Worm (Caenorhabditis elegans) whole organism, young adult: ENCODE measurements around the gene srg-61.
A peak's percentile ranks its signal among the peaks of the same experiment; 100 is the strongest.

Source experiments
- B0035.1 ChIP-seq: sonication (generic microtip); optimal IDR thresholded peaks from 2 replicates; lab custom pipeline; 2016; ENCODE audit warnings: missing genetic modification characterization, mild to moderate bottlenecking, missing compliant biosample characterization, missing genotype, missing genetic modification reagents
- B0261.1 ChIP-seq: sonication (generic microtip); optimal IDR thresholded peaks from 2 replicates; lab custom pipeline; 2016; ENCODE audit warnings: mild to moderate bottlenecking, missing genetic modification characterization, moderate library complexity, missing compliant biosample characterization
- C06A6.2 ChIP-seq: fragments of 200-800 bp; sonication (Bioruptor generic); conservative IDR thresholded peaks from 2 replicates; pipeline ENCODE4 v1.3.6; 2022; ENCODE audit warnings: missing genetic modification characterization, missing compliant biosample characterization
- F33H1.4 ChIP-seq: fragments of 200-800 bp; sonication (Bioruptor generic); IDR thresholded peaks from 2 replicates; pipeline ENCODE4 v1.3.6; 2022; ENCODE audit warnings: missing genetic modification reagents, missing genetic modification characterization, missing compliant biosample characterization
- T26A5.8 ChIP-seq: sonication (generic microtip); optimal IDR thresholded peaks from 2 replicates; lab custom pipeline; 2016; ENCODE audit warnings: missing genetic modification characterization, missing compliant biosample characterization
- Y53F4B.3 ChIP-seq: fragments of 200-800 bp; sonication (Bioruptor generic); IDR thresholded peaks from 2 replicates; pipeline ENCODE4 v1.3.6; 2022; ENCODE audit warnings: missing genetic modification reagents, missing genetic modification characterization, missing compliant biosample characterization
- Y53G8AR.9 ChIP-seq: fragments of 200-800 bp; sonication (Bioruptor generic); conservative IDR thresholded peaks from 2 replicates; pipeline ENCODE4 v1.3.6; 2022; ENCODE audit warnings: missing genetic modification reagents, missing genetic modification characterization, missing compliant biosample characterization
- Y67H2A.10 ChIP-seq: fragments of 200-800 bp; sonication (Bioruptor generic); conservative IDR thresholded peaks from 2 replicates; pipeline ENCODE4 v1.3.6; 2022; ENCODE audit warnings: missing genetic modification reagents, missing genetic modification characterization, missing compliant biosample characterization
- Y79H2A.3 ChIP-seq: fragments of 200-800 bp; sonication (Bioruptor generic); conservative IDR thresholded peaks from 2 replicates; pipeline ENCODE4 v1.3.6; 2022; ENCODE audit warnings: missing genetic modification reagents, missing genetic modification characterization, missing compliant biosample characterization
- ZK185.1 ChIP-seq: sonication (generic microtip); optimal IDR thresholded peaks from 2 replicates; lab custom pipeline; 2016; ENCODE audit warnings: mild to moderate bottlenecking, missing genetic modification characterization, missing compliant biosample characterization; ENCODE audit not compliant: poor library complexity, severe bottlenecking
- ama-1 ChIP-seq, 3 experiments: fragments of 150-350 bp in 1 of 3; sonication (generic microtip) in 2 of 3; optimal IDR thresholded peaks; 2 replicates each; lab custom pipeline; 2014 to 2018; ENCODE audit warnings: missing biosample characterization in 2 of 3, missing genetic modification characterization in 2 of 3, missing genetic modification reagents in 2 of 3
- aptf-2 ChIP-seq: fragments of 200-800 bp; sonication (Bioruptor generic); conservative IDR thresholded peaks from 2 replicates; pipeline ENCODE4 v1.3.6; 2022; ENCODE audit warnings: missing genetic modification reagents, missing genetic modification characterization, missing compliant biosample characterization
- aptf-3 ChIP-seq: fragments of 200-800 bp; sonication (Bioruptor generic); IDR thresholded peaks from 2 replicates; pipeline ENCODE4 v1.3.6; 2022; ENCODE audit warnings: missing genetic modification characterization, missing compliant biosample characterization
- atf-7 ChIP-seq: sonication (generic microtip); optimal IDR thresholded peaks from 2 replicates; lab custom pipeline; 2017; ENCODE audit warnings: mild to moderate bottlenecking, missing genetic modification characterization, missing compliant biosample characterization
- attf-5 ChIP-seq: fragments of 200-800 bp; sonication (Bioruptor generic); optimal IDR thresholded peaks from 2 replicates; lab custom pipeline; 2018; ENCODE audit warnings: mild to moderate bottlenecking, missing genetic modification characterization, missing compliant biosample characterization
- cebp-2 ChIP-seq: fragments of 200-800 bp; sonication (Bioruptor generic); IDR thresholded peaks from 2 replicates; pipeline ENCODE4 v1.3.6; 2022; ENCODE audit warnings: missing genetic modification characterization, missing compliant biosample characterization
- ceh-27 ChIP-seq: fragments of 200-800 bp; sonication (Bioruptor generic); optimal IDR thresholded peaks from 2 replicates; lab custom pipeline; 2018; ENCODE audit warnings: mild to moderate bottlenecking, missing genetic modification characterization, moderate library complexity, missing compliant biosample characterization
- ceh-91 ChIP-seq: fragments of 200-800 bp; sonication (Bioruptor generic); IDR thresholded peaks from 2 replicates; pipeline ENCODE4 v1.3.6; 2022; ENCODE audit warnings: missing genetic modification reagents, missing genetic modification characterization, missing compliant biosample characterization
- chd-7 ChIP-seq: sonication (generic microtip); optimal IDR thresholded peaks from 2 replicates; lab custom pipeline; 2016; ENCODE audit warnings: mild to moderate bottlenecking, missing genetic modification characterization, moderate library complexity, missing compliant biosample characterization
- dpl-1 ChIP-seq: fragments of 150-350 bp; optimal IDR thresholded peaks from 2 replicates; lab custom pipeline; 2014; ENCODE audit warnings: missing biosample characterization, missing genetic modification reagents, missing genetic modification characterization
- efl-1 ChIP-seq: fragments of 150-350 bp; optimal IDR thresholded peaks from 2 replicates; lab custom pipeline; 2014; ENCODE audit warnings: missing biosample characterization, missing genetic modification reagents, missing genetic modification characterization
- egl-18 ChIP-seq: fragments of 200-800 bp; sonication (Bioruptor generic); IDR thresholded peaks from 2 replicates; pipeline ENCODE4 v1.3.6; 2022; ENCODE audit warnings: missing genetic modification reagents, missing genetic modification characterization, missing compliant biosample characterization
- egrh-3 ChIP-seq: fragments of 200-800 bp; sonication (Bioruptor generic); IDR thresholded peaks from 2 replicates; pipeline ENCODE4 v1.3.6; 2022; ENCODE audit warnings: missing genetic modification reagents, missing genetic modification characterization, missing compliant biosample characterization
- fkh-3 ChIP-seq: sonication (generic microtip); optimal IDR thresholded peaks from 2 replicates; lab custom pipeline; 2016; ENCODE audit warnings: mild to moderate bottlenecking, missing genetic modification characterization, missing compliant biosample characterization
- gei-17 ChIP-seq: fragments of 200-800 bp; sonication (Bioruptor generic); optimal IDR thresholded peaks from 2 replicates; lab custom pipeline; 2018; ENCODE audit warnings: mild to moderate bottlenecking, missing genetic modification characterization, missing compliant biosample characterization
- hlh-12 ChIP-seq: sonication (generic microtip); optimal IDR thresholded peaks from 2 replicates; lab custom pipeline; 2016; ENCODE audit warnings: missing genetic modification characterization, missing compliant biosample characterization
- lin-54 ChIP-seq: fragments of 200-800 bp; sonication (Bioruptor generic); optimal IDR thresholded peaks from 2 replicates; lab custom pipeline; 2018; ENCODE audit warnings: mild to moderate bottlenecking, missing genetic modification characterization, missing compliant biosample characterization
- lsl-1 ChIP-seq: fragments of 200-800 bp; sonication (Bioruptor generic); optimal IDR thresholded peaks from 2 replicates; lab custom pipeline; 2018; ENCODE audit warnings: mild to moderate bottlenecking, missing genetic modification characterization, moderate library complexity, missing compliant biosample characterization
- mcd-1 ChIP-seq: fragments of 200-800 bp; sonication (Bioruptor generic); IDR thresholded peaks from 2 replicates; pipeline ENCODE4 v1.3.6; 2022; ENCODE audit warnings: missing genetic modification reagents, missing genetic modification characterization, missing compliant biosample characterization
- mel-28 ChIP-seq: sonication (generic microtip); optimal IDR thresholded peaks from 2 replicates; lab custom pipeline; 2016; ENCODE audit warnings: borderline replicate concordance, mild to moderate bottlenecking, missing genetic modification characterization, missing compliant biosample characterization
- mes-4 ChIP-seq: sonication (generic microtip); optimal IDR thresholded peaks from 2 replicates; lab custom pipeline; 2016; ENCODE audit warnings: missing genotype, missing genetic modification characterization, missing compliant biosample characterization
- nfya-1 ChIP-seq: sonication (generic microtip); optimal IDR thresholded peaks from 2 replicates; lab custom pipeline; 2017; ENCODE audit warnings: antibody characterized with exemption, missing compliant biosample characterization, missing genetic modification characterization, borderline replicate concordance; ENCODE audit not compliant: insufficient read depth
- nhr-120 ChIP-seq: fragments of 200-800 bp; sonication (Bioruptor generic); IDR thresholded peaks from 2 replicates; pipeline ENCODE4 v1.3.6; 2022; ENCODE audit warnings: missing genetic modification characterization, missing compliant biosample characterization
- nhr-27 ChIP-seq: fragments of 200-800 bp; sonication (Bioruptor generic); optimal IDR thresholded peaks from 2 replicates; lab custom pipeline; 2018; ENCODE audit warnings: mild to moderate bottlenecking, missing genetic modification characterization, moderate library complexity, missing compliant biosample characterization
- nhr-80 ChIP-seq: sonication (generic microtip); optimal IDR thresholded peaks from 2 replicates; lab custom pipeline; 2016; ENCODE audit warnings: missing genetic modification characterization, missing compliant biosample characterization
- nhr-90 ChIP-seq: sonication (generic microtip); optimal IDR thresholded peaks from 2 replicates; lab custom pipeline; 2016; ENCODE audit warnings: missing genotype, mild to moderate bottlenecking, missing genetic modification characterization, missing compliant biosample characterization
- rcor-1 ChIP-seq: fragments of 200-800 bp; sonication (Bioruptor generic); IDR thresholded peaks from 2 replicates; pipeline ENCODE4 v1.3.6; 2022; ENCODE audit warnings: missing genetic modification reagents, missing genetic modification characterization, missing compliant biosample characterization
- tbx-9 ChIP-seq: sonication (generic microtip); optimal IDR thresholded peaks from 2 replicates; lab custom pipeline; 2016; ENCODE audit warnings: borderline replicate concordance, missing genetic modification characterization, inconsistent platforms, missing compliant biosample characterization
- tlf-1 ChIP-seq: fragments of 200-800 bp; sonication (Bioruptor generic); optimal IDR thresholded peaks from 2 replicates; lab custom pipeline; 2018; ENCODE audit warnings: mild to moderate bottlenecking, missing genetic modification characterization, missing compliant biosample characterization
- unc-62 ChIP-seq: fragments of 150-350 bp; optimal IDR thresholded peaks from 2 replicates; lab custom pipeline; 2014; ENCODE audit warnings: missing biosample characterization, missing genetic modification reagents, missing genetic modification characterization
- ztf-18 ChIP-seq: sonication (generic microtip); optimal IDR thresholded peaks from 2 replicates; lab custom pipeline; 2016; ENCODE audit warnings: missing genotype, mild to moderate bottlenecking, missing genetic modification characterization, missing compliant biosample characterization
- ztf-22 ChIP-seq: fragments of 200-800 bp; sonication (Bioruptor generic); optimal IDR thresholded peaks from 2 replicates; lab custom pipeline; 2018; ENCODE audit warnings: mild to moderate bottlenecking, missing genetic modification characterization, moderate library complexity, missing compliant biosample characterization

Gene srg-61

DNA sequence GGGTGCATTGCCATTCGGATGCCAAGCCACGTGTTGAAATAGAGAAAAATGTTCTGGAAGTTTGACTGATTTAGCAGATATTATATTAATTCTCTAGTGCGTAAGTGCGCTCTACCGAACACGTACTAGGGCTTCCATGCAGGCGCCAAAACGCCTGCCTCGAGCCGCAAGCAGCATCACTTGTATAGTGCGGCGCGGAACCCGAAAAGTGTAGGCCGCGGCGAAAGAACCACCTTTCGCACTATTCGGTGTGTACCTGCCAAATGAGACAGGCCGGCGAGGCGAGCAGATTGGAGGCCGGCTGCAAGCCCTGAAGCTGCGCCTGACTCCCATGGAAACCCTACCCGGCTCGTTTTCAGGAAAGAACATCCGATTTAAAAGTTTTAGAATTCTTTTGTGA lies 521 bp downstream of the srg-61 start (continued):
- TF ChIP-seq mel-28 (no peak), nfya-1 (tag; lab: Kevin White, UChicago) (no peak), B0261.1 (tag; lab: Kevin White, UChicago) (no peak), lsl-1 (GFP tag; lab: Kevin White, UChicago) (peak; percentile 6), egrh-3 (GFP tag; lab: Robert Waterston, UW) (peak; percentile 37; the same call in 1 of the 2 replicates)

DNA sequence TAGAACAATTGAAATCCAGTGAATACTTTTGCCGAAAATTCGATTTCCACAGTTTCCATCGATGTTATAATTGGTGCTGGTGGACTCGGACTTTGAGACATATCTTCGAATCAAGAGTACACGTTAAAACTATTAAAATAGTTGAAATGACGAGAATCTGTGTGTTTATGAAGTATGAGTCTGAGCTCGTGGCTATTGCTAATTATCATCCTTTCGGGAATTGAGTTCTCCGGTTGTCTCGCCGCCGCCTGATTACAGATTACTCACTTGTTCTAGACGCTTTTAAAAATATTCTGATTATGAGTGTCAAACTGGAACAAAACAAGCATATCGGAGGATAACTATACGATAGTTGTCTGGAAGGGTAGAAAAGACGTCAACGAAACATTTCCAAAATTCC lies 2.0 kb downstream of the srg-61 start, which contains the start of gene srg-56:
Gene srg-56, minus strand, starts transcription at position 101 of the 400 bp plus-strand sequence.
- TF ChIP-seq fkh-3 (tag; lab: Kevin White, UChicago): no peak
- TF ChIP-seq mcd-1 (GFP tag; lab: Robert Waterston, UW): no peak
- TF ChIP-seq lin-54 (GFP tag; lab: Kevin White, UChicago): no peak
- no peak for TF ChIP-seq efl-1 (GFP tag; lab: Kevin White, UChicago)
- TF ChIP-seq nfya-1 (tag; lab: Kevin White, UChicago): no peak
- no peak for TF ChIP-seq ceh-27 (GFP tag; lab: Kevin White, UChicago)
- no peak for TF ChIP-seq B0035.1 (tag; lab: Kevin White, UChicago)
- TF ChIP-seq Y53F4B.3 (GFP tag; lab: Robert Waterston, UW): no peak
- no peak for TF ChIP-seq ztf-18 (tag; lab: Kevin White, UChicago)
- TF ChIP-seq cebp-2 (GFP tag; lab: Robert Waterston, UW): no peak
- TF ChIP-seq mes-4 (tag; lab: Kevin White, UChicago): no peak
- no peak for TF ChIP-seq C06A6.2 (GFP tag; lab: Robert Waterston, UW)

DNA sequence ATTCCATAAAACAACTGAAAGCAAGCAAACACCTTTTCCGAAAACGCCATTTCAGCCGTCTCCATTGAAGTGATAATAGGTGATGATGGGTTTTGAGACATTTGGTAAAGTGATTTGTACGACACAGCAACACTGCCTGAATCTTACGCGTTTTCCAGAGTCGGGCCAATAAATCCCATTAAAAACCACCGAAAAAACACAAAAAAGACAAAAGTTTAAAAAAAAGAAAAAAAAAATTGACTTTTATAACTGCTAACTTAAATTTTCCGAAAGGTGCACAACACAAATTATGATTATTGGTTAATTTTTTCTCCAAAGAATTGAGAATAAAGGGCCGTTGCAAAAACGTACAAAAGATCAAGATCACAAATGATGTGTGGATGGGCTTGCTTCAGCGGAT lies 5.8 kb downstream of the srg-61 start, which contains the start of gene srg-57:
Gene srg-57, minus strand, starts transcription at position 101 of the 400 bp plus-strand sequence.
- TF ChIP-seq atf-7 (tag; lab: Kevin White, UChicago) (no peak), T26A5.8 (tag; lab: Kevin White, UChicago) (no peak), nhr-27 (tag; lab: Kevin White, UChicago) (no peak)
- TF ChIP-seq, all 124 proteins: peak for 0

DNA sequence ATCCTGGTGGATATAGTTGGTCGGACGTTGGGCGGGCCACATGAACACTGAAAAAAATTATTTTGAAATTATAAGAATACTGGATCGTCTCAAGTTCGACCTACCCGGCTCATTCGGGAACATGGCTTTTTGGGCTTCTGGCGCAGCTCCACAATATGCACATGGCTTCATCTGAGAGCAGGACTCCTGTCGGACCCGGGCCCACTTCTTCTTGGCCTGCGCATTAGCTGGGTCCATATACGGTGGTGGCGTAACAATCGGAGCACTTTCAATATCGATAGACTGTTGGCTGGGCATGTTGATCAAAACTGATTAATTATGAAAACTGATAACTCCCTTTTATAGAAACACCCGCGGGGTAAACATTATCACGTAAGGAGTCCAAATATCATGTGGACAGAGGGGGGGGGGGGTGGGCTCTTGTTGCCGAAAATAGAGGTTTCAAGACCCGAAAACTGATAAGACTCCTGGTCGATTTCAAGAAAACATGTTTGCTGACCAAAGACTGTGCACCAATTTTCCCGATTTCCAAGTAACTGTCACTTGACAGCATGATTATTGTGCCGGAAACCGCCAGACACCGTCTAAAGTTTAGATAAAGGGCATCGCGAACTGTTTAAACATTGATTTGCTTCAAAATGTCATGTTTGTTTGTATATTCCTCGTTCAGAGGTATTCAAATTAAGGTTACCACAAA lies 9.2 kb downstream of the srg-61 start, which contains the start of gene dod-3:
Gene dod-3, minus strand, starts transcription at position 315 of the 697 bp plus-strand sequence.
- no peak for TF ChIP-seq ceh-91 (GFP tag; lab: Robert Waterston, UW)
- TF ChIP-seq dpl-1 (GFP tag; lab: Kevin White, UChicago): no peak
- no peak for TF ChIP-seq lin-54 (GFP tag; lab: Kevin White, UChicago)
- no peak for TF ChIP-seq gei-17
- no peak for TF ChIP-seq rcor-1 (GFP tag; lab: Robert Waterston, UW)
- peak; percentile 94 for TF ChIP-seq nhr-80 (tag; lab: Kevin White, UChicago)
- TF ChIP-seq aptf-3 (GFP tag; lab: Robert Waterston, UW): no peak
- no peak for TF ChIP-seq efl-1 (GFP tag; lab: Kevin White, UChicago)
- no peak for TF ChIP-seq nhr-90
- peak; percentile 19 for TF ChIP-seq attf-5 (GFP tag; lab: Kevin White, UChicago)
- TF ChIP-seq egl-18 (GFP tag; lab: Robert Waterston, UW): no peak
- TF ChIP-seq unc-62 (GFP tag; lab: Kevin White, UChicago): no peak
- no peak for TF ChIP-seq tbx-9
- TF ChIP-seq ama-1 (optimal IDR thresholded peaks at IDR 0.05; lab: Kevin White, UChicago): peak; percentile 57
- no peak for TF ChIP-seq ama-1 (GFP tag; optimal IDR thresholded peaks at IDR 0.05; lab: Kevin White, UChicago)
- no peak for TF ChIP-seq nhr-120 (GFP tag; lab: Robert Waterston, UW)
- no peak for TF ChIP-seq mes-4 (tag; lab: Kevin White, UChicago)
- no peak for TF ChIP-seq Y53G8AR.9 (GFP tag; lab: Robert Waterston, UW)
- TF ChIP-seq fkh-3 (tag; lab: Kevin White, UChicago): no peak
- TF ChIP-seq chd-7: peak; percentile 4
- TF ChIP-seq Y79H2A.3 (GFP tag; lab: Robert Waterston, UW): no peak
- TF ChIP-seq tlf-1 (GFP tag; lab: Kevin White, UChicago): peak; percentile 63
- TF ChIP-seq Y67H2A.10 (GFP tag; lab: Robert Waterston, UW): no peak
- TF ChIP-seq ZK185.1 (tag; lab: Kevin White, UChicago): no peak
- TF ChIP-seq hlh-12 (tag; lab: Kevin White, UChicago): no peak
- TF ChIP-seq mcd-1 (GFP tag; lab: Robert Waterston, UW): no peak
- no peak for TF ChIP-seq aptf-2 (GFP tag; lab: Robert Waterston, UW)
- TF ChIP-seq ztf-22 (GFP tag; lab: Kevin White, UChicago): peak; percentile 70
- no peak for TF ChIP-seq F33H1.4
